Worm (Caenorhabditis elegans): Measurements from ENCODE around the gene srsx-38.

srsx-38 gene

DNA sequence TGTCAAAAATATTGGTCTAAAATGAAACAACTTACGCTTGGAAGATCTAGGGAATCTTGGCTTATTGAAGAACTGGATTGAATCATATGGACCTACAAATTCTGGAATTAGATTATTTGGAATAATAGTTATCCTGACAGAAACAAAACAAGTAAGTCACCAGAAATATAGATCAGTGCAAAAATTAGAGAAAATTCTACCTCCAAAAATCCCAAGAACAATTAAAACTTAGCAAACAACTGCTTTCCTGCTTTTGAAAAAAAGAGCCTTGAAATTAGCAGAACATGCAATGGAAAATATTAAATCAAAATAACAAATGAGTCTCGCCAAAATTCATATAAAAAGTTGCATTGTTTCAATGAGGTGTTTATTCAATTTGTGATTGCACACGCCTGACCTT is 34.2 kb downstream of the srsx-38 start, which contains the start of gene nhr-60:
Gene nhr-60, minus strand, starts transcription at position 101 of the 400 bp plus-strand sequence.
- TF ChIP-seq sox-2 (GFP tag; IDR thresholded peaks at IDR 0.05) (no peak), ceh-2 (tag; optimal IDR thresholded peaks at IDR 0.05) (no peak), syd-9 (tag; optimal IDR thresholded peaks at IDR 0.05) (no peak), hlh-8 (tag; optimal IDR thresholded peaks at IDR 0.05) (no peak), unc-42 (tag; optimal IDR thresholded peaks at IDR 0.05) (no peak), hlh-15 (tag; optimal IDR thresholded peaks at IDR 0.05) (no peak), mec-3 (tag; optimal IDR thresholded peaks at IDR 0.05; ENCODE audit: borderline replicate concordance) (no peak), rnt-1 (tag; optimal IDR thresholded peaks at IDR 0.05) (no peak), C08G9.2 (tag; optimal IDR thresholded peaks at IDR 0.05) (no peak), odd-2 (tag; optimal IDR thresholded peaks at IDR 0.05) (no peak), T23F11.4 (GFP tag; optimal IDR thresholded peaks at IDR 0.05) (no peak), C38D4.7 (GFP tag; optimal IDR thresholded peaks at IDR 0.05) (no peak), ahr-1 (tag; optimal IDR thresholded peaks at IDR 0.05) (no peak), dmd-4 (tag; optimal IDR thresholded peaks at IDR 0.05; ENCODE audit: borderline replicate concordance) (no peak), pag-3 (tag; optimal IDR thresholded peaks at IDR 0.05; ENCODE audit: borderline replicate concordance) (no peak), nhr-232 (tag; optimal IDR thresholded peaks at IDR 0.05) (no peak), madf-2 (tag; optimal IDR thresholded peaks at IDR 0.05) (no peak)

DNA sequence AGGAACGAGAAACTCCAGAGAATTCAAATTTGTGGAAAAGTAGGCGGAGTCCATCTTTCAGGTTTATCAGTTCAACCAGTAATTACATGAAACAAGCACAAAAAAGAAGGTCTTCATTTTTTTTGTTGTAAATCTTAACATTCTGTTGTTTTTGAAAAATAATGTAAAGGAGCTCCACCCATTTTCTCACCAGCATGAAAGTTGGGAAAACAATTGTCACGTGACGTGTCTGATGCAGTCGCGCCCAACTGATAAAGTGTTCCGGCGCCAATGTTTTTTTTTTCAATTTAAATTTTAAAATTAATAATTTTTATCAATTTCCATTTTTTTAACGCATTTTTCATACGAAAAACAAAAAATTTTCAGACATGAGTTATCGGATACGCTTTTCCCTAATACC is 38.2 kb downstream of the srsx-38 start, which contains the start of gene F57A10.4:
Gene F57A10.4, plus strand, starts transcription at position 367 of the 400 bp plus-strand sequence.
- TF ChIP-seq ceh-48 (tag; optimal IDR thresholded peaks at IDR 0.05) (no peak), elt-2 (tag; optimal IDR thresholded peaks at IDR 0.05) (no peak), fkh-10 (GFP tag; optimal IDR thresholded peaks at IDR 0.05) (no peak), mec-3 (tag; optimal IDR thresholded peaks at IDR 0.05; ENCODE audit: borderline replicate concordance) (no peak)

- TF ChIP-seq ceh-45 (GFP tag; IDR thresholded peaks at IDR 0.05): 0 out of 2 replicates have a peak, but pooled peaks have one; percentile 37
These were observed 39.9 kb downstream of the srsx-38 start for ce11 chrV:15767385-15767784.

- TF ChIP-seq pqm-1 (tag; optimal IDR thresholded peaks at IDR 0.05) (no peak), unc-42 (tag; optimal IDR thresholded peaks at IDR 0.05) (peak; percentile 76), npax-4 (tag; optimal IDR thresholded peaks at IDR 0.05) (no peak), madf-2 (tag; optimal IDR thresholded peaks at IDR 0.05) (no peak), ceh-14 (tag; optimal IDR thresholded peaks at IDR 0.05) (no peak), syd-9 (tag; optimal IDR thresholded peaks at IDR 0.05) (no peak), elt-4 (tag; optimal IDR thresholded peaks at IDR 0.05) (no peak), ama-1 (optimal IDR thresholded peaks at IDR 0.05) (no peak), hlh-6 (tag; optimal IDR thresholded peaks at IDR 0.05) (no peak), hlh-13 (GFP tag; optimal IDR thresholded peaks at IDR 0.05) (no peak), K09A11.1 (tag; optimal IDR thresholded peaks at IDR 0.05; ENCODE audit: insufficient read depth) (no peak), fkh-10 (GFP tag; optimal IDR thresholded peaks at IDR 0.05) (no peak), K02D7.2 (tag; optimal IDR thresholded peaks at IDR 0.05) (no peak), eyg-1 (tag; optimal IDR thresholded peaks at IDR 0.05) (no peak), ets-4 (tag; optimal IDR thresholded peaks at IDR 0.05) (peak; percentile 1), tbx-7 (tag; optimal IDR thresholded peaks at IDR 0.05) (no peak), fkh-6 (tag; optimal IDR thresholded peaks at IDR 0.05) (no peak), ceh-22 (tag; optimal IDR thresholded peaks at IDR 0.05) (no peak), T23F11.4 (GFP tag; optimal IDR thresholded peaks at IDR 0.05) (no peak), Y22D7AL.16 (tag; optimal IDR thresholded peaks at IDR 0.05) (no peak), ceh-24 (tag; optimal IDR thresholded peaks at IDR 0.05) (no peak), ztf-16 (tag; optimal IDR thresholded peaks at IDR 0.05) (peak; percentile 10), pat-9 (tag; optimal IDR thresholded peaks at IDR 0.05) (peak; percentile 14), zip-5 (tag; optimal IDR thresholded peaks at IDR 0.05) (no peak), nhr-11 (tag; optimal IDR thresholded peaks at IDR 0.05) (no peak), ceh-2 (tag; optimal IDR thresholded peaks at IDR 0.05) (no peak), sdc-2 (tag; optimal IDR thresholded peaks at IDR 0.05) (no peak), hlh-30 (tag; optimal IDR thresholded peaks at IDR 0.05; ENCODE audit: insufficient read depth) (peak; percentile 7), unc-3 (GFP tag; conservative IDR thresholded peaks at IDR 0.05) (no peak), unc-3 (tag; optimal IDR thresholded peaks at IDR 0.05) (peak; percentile 13), nhr-232 (tag; optimal IDR thresholded peaks at IDR 0.05) (no peak), ceh-30 (tag; optimal IDR thresholded peaks at IDR 0.05) (peak; percentile 84), odd-2 (tag; optimal IDR thresholded peaks at IDR 0.05) (no peak), ceh-18 (tag; optimal IDR thresholded peaks at IDR 0.05) (peak; percentile 32), hlh-8 (tag; optimal IDR thresholded peaks at IDR 0.05) (no peak)
These were observed 41.2 kb downstream of the srsx-38 start, which contains the start of the genes haf-3 and F57A10.2 for ce11 chrV:15766122-15766594. Gene haf-3 (minus strand): TSS chrV:15766172. Gene F57A10.2 (plus strand): TSS chrV:15766575.

All from whole organism, late embryonic.